Fruit fly (Drosophila melanogaster): Measurements from ENCODE around the gene CG13737.

DNA sequence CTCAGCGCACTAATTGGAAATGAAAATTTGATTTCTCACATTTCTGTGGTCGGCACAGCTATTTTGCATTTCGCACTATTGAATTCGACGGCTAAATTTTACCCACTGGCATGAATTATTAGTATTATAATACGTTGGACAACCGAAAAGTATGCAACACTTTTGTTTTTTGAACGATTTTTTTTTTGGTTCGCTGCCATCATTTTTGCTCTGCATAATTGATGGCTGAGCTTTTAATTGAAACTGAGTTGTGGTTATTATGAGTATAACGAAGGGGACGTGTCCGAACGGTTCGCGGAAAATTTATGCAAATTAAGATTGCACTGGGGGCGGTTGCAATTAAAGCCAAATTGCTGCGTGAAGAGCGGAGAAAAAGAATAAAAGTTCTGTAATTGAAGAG is 21.8 kb downstream of the CG13737 start:
- TF ChIP-seq ovo (GFP tag; optimal IDR thresholded peaks at IDR 0.05) (no peak), pad (GFP tag; optimal IDR thresholded peaks at IDR 0.05) (no peak), kay (GFP tag; ENCODE audit: borderline replicate concordance) (no peak), Mnt (GFP tag; optimal IDR thresholded peaks at IDR 0.05) (no peak), CG33017 (tag; optimal IDR thresholded peaks at IDR 0.05) (no peak), cic (GFP tag; optimal IDR thresholded peaks at IDR 0.05) (no peak)
